Fruit fly (Drosophila melanogaster) whole organism: ENCODE measurements around the gene CG14891.

ENCODE experiments used
- CG8478 ChIP-seq: fragments of >200 bp; optimal IDR thresholded peaks from 2 replicates; lab custom pipeline; 2018; ENCODE audit warnings: inconsistent platforms
- Dll ChIP-seq: fragments of >200 bp; optimal IDR thresholded peaks from 2 replicates; lab custom pipeline; 2017
- EcR ChIP-seq, 2 experiments: fragments of >200 bp; optimal IDR thresholded peaks; 2 replicates each; lab custom pipeline; 2017; ENCODE audit warnings: missing biosample characterization in 2 of 2, missing genetic modification characterization in 2 of 2, missing genetic modification reagents in 2 of 2
- pan ChIP-seq: fragments of >200 bp; optimal IDR thresholded peaks from 2 replicates; lab custom pipeline; 2017
- psq ChIP-seq: fragments of >200 bp; optimal IDR thresholded peaks from 2 replicates; lab custom pipeline; 2017
- usp ChIP-seq: fragments of >200 bp; optimal IDR thresholded peaks from 2 replicates; lab custom pipeline; 2017; ENCODE audit warnings: missing biosample characterization, missing genetic modification characterization, mixed read lengths

dm6 chr3R:16620478-16620877 is 49.2 kb downstream of the CG14891 start, which contains the start of gene CG14893:
- TF ChIP-seq usp (GFP tag; lab: Kevin White, UChicago) (no peak), psq (no peak), EcR (GFP tag; optimal IDR thresholded peaks at IDR 0.05; lab: Kevin White, UChicago) (no peak), CG8478 (lab: Kevin White, UChicago) (no peak), Dll (lab: Kevin White, UChicago) (no peak), pan (no peak)
